Worm (Caenorhabditis elegans) whole organism, L1 larva: Measurements from ENCODE around the gene ham-1.

Experiments
- fkh-10 ChIP-seq: sonication (generic microtip); optimal IDR thresholded peaks from 2 replicates; lab custom pipeline; 2017; ENCODE audit warnings: missing biosample characterization, missing genetic modification reagents, missing genetic modification characterization
- lin-13 ChIP-seq: fragments of 150-350 bp; optimal IDR thresholded peaks from 2 replicates; lab custom pipeline; 2014; ENCODE audit warnings: missing biosample characterization, missing genetic modification reagents, missing genetic modification characterization
- nhr-237 ChIP-seq: fragments of 150-350 bp; optimal IDR thresholded peaks from 2 replicates; lab custom pipeline; 2014; ENCODE audit warnings: missing biosample characterization, missing genetic modification characterization
- nhr-84 ChIP-seq: sonication (generic microtip); optimal IDR thresholded peaks from 2 replicates; lab custom pipeline; 2017; ENCODE audit warnings: missing biosample characterization, missing genetic modification characterization
- snpc-4 ChIP-seq: fragments of 150-350 bp; optimal IDR thresholded peaks from 2 replicates; lab custom pipeline; 2014; ENCODE audit warnings: missing biosample characterization, missing genetic modification characterization
- vab-15 ChIP-seq: sonication (generic microtip); optimal IDR thresholded peaks from 2 replicates; lab custom pipeline; 2017; ENCODE audit warnings: missing genotype, mild to moderate bottlenecking, missing genetic modification characterization, missing compliant biosample characterization
- ztf-11 ChIP-seq, 2 experiments: sonication (generic microtip); optimal IDR thresholded peaks; 2 replicates each; lab custom pipeline; 2016 to 2017; ENCODE audit warnings: missing genetic modification characterization in 2 of 2, missing biosample characterization in 1 of 2, missing compliant biosample characterization in 1 of 2

DNA sequence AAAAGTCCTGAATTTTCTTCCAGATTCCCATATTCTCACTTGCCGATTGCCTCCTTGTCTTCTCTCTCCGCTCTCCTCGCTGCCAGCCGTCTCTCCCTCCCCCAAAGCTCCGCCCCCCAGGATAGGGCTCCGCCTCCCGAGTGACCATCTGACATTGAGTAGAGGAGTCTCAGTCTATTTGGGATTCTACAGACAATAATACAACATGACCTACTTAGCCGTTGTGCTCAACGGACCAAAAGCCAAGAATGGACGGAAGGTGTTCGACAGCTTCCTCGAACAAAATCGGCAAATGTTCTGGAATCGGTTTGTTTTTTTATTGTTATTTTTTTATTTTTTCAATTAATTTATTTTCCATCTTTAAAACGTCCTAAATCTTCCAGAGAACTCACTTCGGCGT lies at the start of gene ham-1:
- no peak for TF ChIP-seq vab-15 (tag; lab: Kevin White, UChicago)
- TF ChIP-seq lin-13 (GFP tag; lab: Kevin White, UChicago) = no peak
- TF ChIP-seq nhr-237 (tag; lab: Kevin White, UChicago) = no peak
- TF ChIP-seq ztf-11 (tag; optimal IDR thresholded peaks at IDR 0.05; lab: Kevin White, UChicago) = no peak
- TF ChIP-seq nhr-84 (tag; lab: Kevin White, UChicago) = no peak
- no peak for TF ChIP-seq snpc-4 (tag; lab: Kevin White, UChicago)
- TF ChIP-seq fkh-10 (GFP tag; lab: Kevin White, UChicago) = no peak
